Fruit fly (Drosophila melanogaster) whole organism, embryonic: ENCODE data around the gene CG33769.
"Not testable (repeated sequence)": the region's sequence is repeated elsewhere in the genome, so short reads cannot be mapped to it uniquely, and the experiment has no call there.

ENCODE experiments used
- CG32532 ChIP-seq: fragments of 200-800 bp; sonication (Bioruptor generic); IDR thresholded peaks from 2 replicates; pipeline ENCODE4 v1.3.6; 2022; ENCODE audit warnings: missing biosample characterization, missing genetic modification characterization
- GATAe ChIP-seq: fragments of 200-800 bp; sonication (Bioruptor generic); conservative IDR thresholded peaks from 2 replicates; pipeline ENCODE4 v1.3.6; 2022; ENCODE audit warnings: missing biosample characterization, missing genetic modification characterization
- Hr51 ChIP-seq, 2 experiments: fragments of 200-800 bp; sonication (Bioruptor generic); optimal IDR thresholded peaks; 2 replicates in 1 of 2; 3 replicates in 1 of 2; lab custom pipeline; 2016 to 2018; ENCODE audit warnings: missing biosample characterization in 2 of 2, missing genetic modification characterization in 2 of 2, mild to moderate bottlenecking in 1 of 2, moderate library complexity in 1 of 2
- Jarid2 ChIP-seq: fragments of 200-800 bp; sonication (Bioruptor generic); optimal IDR thresholded peaks from 3 replicates; lab custom pipeline; 2017; ENCODE audit warnings: mild to moderate bottlenecking, missing biosample characterization, missing genetic modification reagents, missing genetic modification characterization
- NC2β ChIP-seq: fragments of 200-800 bp; sonication (Bioruptor generic); optimal IDR thresholded peaks from 2 replicates; lab custom pipeline; 2016; ENCODE audit warnings: missing biosample characterization, missing genetic modification characterization
- Usf ChIP-seq: fragments of 200-800 bp; sonication (Bioruptor generic); optimal IDR thresholded peaks from 2 replicates; lab custom pipeline; 2017; ENCODE audit warnings: missing genotype, missing biosample characterization, missing genetic modification characterization
- corto ChIP-seq: fragments of 200-800 bp; sonication (Bioruptor generic); optimal IDR thresholded peaks from 2 replicates; lab custom pipeline; 2016; ENCODE audit warnings: missing biosample characterization, mild to moderate bottlenecking, missing genetic modification characterization, moderate library complexity
- dati ChIP-seq: fragments of 200-800 bp; sonication (Bioruptor generic); IDR thresholded peaks from 2 replicates; pipeline ENCODE4 v1.3.6; 2022; ENCODE audit warnings: missing biosample characterization, missing genetic modification characterization
- ewg ChIP-seq: fragments of 200-800 bp; sonication (Bioruptor generic); optimal IDR thresholded peaks from 3 replicates; lab custom pipeline; 2017; ENCODE audit warnings: mild to moderate bottlenecking, missing biosample characterization, missing genetic modification reagents, missing genetic modification characterization
- eyg ChIP-seq: fragments of 200-800 bp; sonication (Bioruptor generic); optimal IDR thresholded peaks from 3 replicates; lab custom pipeline; 2016; ENCODE audit warnings: missing biosample characterization, missing genetic modification characterization
- fru ChIP-seq: fragments of >200 bp; optimal IDR thresholded peaks from 2 replicates; lab custom pipeline; 2017
- pnt ChIP-seq: fragments of 200-800 bp; sonication (Bioruptor generic); optimal IDR thresholded peaks from 3 replicates; lab custom pipeline; 2016; ENCODE audit warnings: missing biosample characterization, missing genetic modification characterization
- tgo ChIP-seq: fragments of 200-800 bp; sonication (Bioruptor generic); IDR thresholded peaks from 3 replicates; pipeline ENCODE4 v1.3.6; 2022; ENCODE audit warnings: missing biosample characterization, missing genetic modification characterization
- unpg ChIP-seq: fragments of 200-800 bp; sonication (Bioruptor generic); optimal IDR thresholded peaks from 3 replicates; lab custom pipeline; 2018; ENCODE audit warnings: missing biosample characterization, mild to moderate bottlenecking, missing genetic modification characterization, moderate library complexity

- not testable (repeated sequence) for TF ChIP-seq NC2β; Jarid2; unpg (GFP tag; lab: Kevin White, UChicago); fru (lab: Kevin White, UChicago); dati (GFP tag; lab: Robert Waterston, UW); eyg (GFP tag; lab: Kevin White, UChicago); ewg (GFP tag; lab: Kevin White, UChicago); Hr51 (GFP tag; optimal IDR thresholded peaks at IDR 0.05; lab: Kevin White, UChicago); pnt; GATAe (GFP tag; lab: Robert Waterston, UW); corto (GFP tag; lab: Kevin White, UChicago); Usf (GFP tag; lab: Kevin White, UChicago); CG32532 (GFP tag; lab: Robert Waterston, UW); tgo (GFP tag; lab: Robert Waterston, UW)
These were observed 49.2 kb downstream of the CG33769 start, which contains the start of gene CG32453 for dm6 chr3L:22696930-22697329.
